Worm (Caenorhabditis elegans) whole organism, L4 larva: Measurements from ENCODE around the gene nhr-212.

ENCODE experiments used
- D1046.2 ChIP-seq: fragments of 200-800 bp; sonication (Bioruptor generic); IDR thresholded peaks from 2 replicates; pipeline ENCODE4 v1.3.6; 2022; ENCODE audit warnings: missing genetic modification characterization, missing compliant biosample characterization
- F37D6.2 ChIP-seq: sonication (generic microtip); optimal IDR thresholded peaks from 2 replicates; lab custom pipeline; 2016; ENCODE audit warnings: mild to moderate bottlenecking, missing genetic modification characterization, missing compliant biosample characterization
- T26A8.4 ChIP-seq: fragments of 200-800 bp; sonication (Bioruptor generic); IDR thresholded peaks from 2 replicates; pipeline ENCODE4 v1.3.6; 2022; ENCODE audit warnings: missing genetic modification characterization, missing compliant biosample characterization
- Y5F2A.4 ChIP-seq: fragments of 200-800 bp; sonication (Bioruptor generic); optimal IDR thresholded peaks from 2 replicates; lab custom pipeline; 2018; ENCODE audit warnings: mild to moderate bottlenecking, missing genetic modification characterization, missing compliant biosample characterization
- ZK337.2 ChIP-seq: fragments of 200-800 bp; sonication (Bioruptor generic); IDR thresholded peaks from 2 replicates; pipeline ENCODE4 v1.3.6; 2022; ENCODE audit warnings: missing genetic modification reagents, missing genetic modification characterization, missing compliant biosample characterization
- aly-2 ChIP-seq: sonication (generic microtip); optimal IDR thresholded peaks from 2 replicates; lab custom pipeline; 2018; ENCODE audit warnings: missing biosample characterization, missing genetic modification characterization
- arid-1 ChIP-seq: fragments of 200-800 bp; sonication (Bioruptor generic); conservative IDR thresholded peaks from 2 replicates; pipeline ENCODE4 v1.3.6; 2022; ENCODE audit warnings: missing genetic modification reagents, missing genetic modification characterization, missing compliant biosample characterization
- ceh-20 ChIP-seq: fragments of 200-800 bp; sonication (Bioruptor generic); IDR thresholded peaks from 2 replicates; pipeline ENCODE4 v1.3.6; 2022; ENCODE audit warnings: missing genetic modification reagents, missing genetic modification characterization, missing compliant biosample characterization
- ceh-82 ChIP-seq: sonication (generic microtip); optimal IDR thresholded peaks from 2 replicates; lab custom pipeline; 2017; ENCODE audit warnings: missing biosample characterization, missing genetic modification characterization
- cey-2 ChIP-seq: sonication (generic microtip); optimal IDR thresholded peaks from 3 replicates; lab custom pipeline; 2017; ENCODE audit warnings: missing genetic modification characterization, mild to moderate bottlenecking, missing compliant biosample characterization, antibody characterized with exemption, borderline replicate concordance; ENCODE audit not compliant: insufficient read depth
- daf-12 ChIP-seq: fragments of 150-350 bp; optimal IDR thresholded peaks from 2 replicates; lab custom pipeline; 2014; ENCODE audit warnings: missing biosample characterization, missing genetic modification reagents, missing genetic modification characterization
- dmd-9 ChIP-seq: fragments of 200-800 bp; sonication (Bioruptor generic); IDR thresholded peaks from 2 replicates; pipeline ENCODE4 v1.3.6; 2022; ENCODE audit warnings: missing genetic modification reagents, missing genetic modification characterization, missing compliant biosample characterization
- dpl-1 ChIP-seq: fragments of 150-350 bp; optimal IDR thresholded peaks from 2 replicates; lab custom pipeline; 2014; ENCODE audit warnings: missing biosample characterization, missing genetic modification reagents, missing genetic modification characterization
- dve-1 ChIP-seq: sonication (generic microtip); optimal IDR thresholded peaks from 2 replicates; lab custom pipeline; 2017; ENCODE audit warnings: antibody characterized with exemption, mild to moderate bottlenecking, missing genetic modification characterization, missing compliant biosample characterization; ENCODE audit not compliant: insufficient read depth
- fkh-10 ChIP-seq: fragments of 150-350 bp; optimal IDR thresholded peaks from 2 replicates; lab custom pipeline; 2014; ENCODE audit warnings: missing biosample characterization, missing genetic modification reagents, missing genetic modification characterization
- fos-1 ChIP-seq: fragments of 150-350 bp; optimal IDR thresholded peaks from 2 replicates; lab custom pipeline; 2014; ENCODE audit warnings: missing biosample characterization, missing genetic modification characterization
- hif-1 ChIP-seq, 2 experiments: sonication (generic microtip); optimal IDR thresholded peaks; 2 replicates each; lab custom pipeline; 2016 to 2017; ENCODE audit warnings: missing compliant biosample characterization in 2 of 2, missing genetic modification characterization in 2 of 2, missing genetic modification reagents in 2 of 2, missing genotype in 2 of 2, mild to moderate bottlenecking in 1 of 2
- hlh-11 ChIP-seq: fragments of 200-800 bp; sonication (Bioruptor generic); optimal IDR thresholded peaks from 2 replicates; lab custom pipeline; 2018; ENCODE audit warnings: mild to moderate bottlenecking, missing genetic modification characterization, missing compliant biosample characterization
- jun-1 ChIP-seq: fragments of 150-350 bp; optimal IDR thresholded peaks from 2 replicates; lab custom pipeline; 2014; ENCODE audit warnings: missing biosample characterization, missing genetic modification reagents, missing genetic modification characterization
- lin-1 ChIP-seq: fragments of 200-800 bp; sonication (Bioruptor generic); IDR thresholded peaks from 2 replicates; pipeline ENCODE4 v1.3.6; 2022; ENCODE audit warnings: missing genetic modification reagents, missing genetic modification characterization, missing compliant biosample characterization
- lin-13 ChIP-seq: fragments of 150-350 bp; optimal IDR thresholded peaks from 2 replicates; lab custom pipeline; 2014; ENCODE audit warnings: missing biosample characterization, missing genetic modification reagents, missing genetic modification characterization
- lin-15B ChIP-seq: fragments of 150-350 bp; sonication (generic microtip); optimal IDR thresholded peaks from 3 replicates; lab custom pipeline; 2014; ENCODE audit warnings: missing biosample characterization, missing genetic modification characterization
- lin-29 ChIP-seq: fragments of 200-800 bp; sonication (Bioruptor generic); IDR thresholded peaks from 2 replicates; pipeline ENCODE4 v1.3.6; 2022; ENCODE audit warnings: missing genetic modification reagents, missing genetic modification characterization, missing compliant biosample characterization
- lsy-2 ChIP-seq, 2 experiments: fragments of 150-350 bp in 1 of 2; sonication (generic microtip) in 1 of 2; optimal IDR thresholded peaks; 2 replicates each; lab custom pipeline; 2014 to 2017; ENCODE audit warnings: missing biosample characterization in 2 of 2, missing genetic modification characterization in 2 of 2
- madf-5 ChIP-seq, 2 experiments: fragments of 200-800 bp; sonication (Bioruptor generic); IDR thresholded peaks; 2 replicates each; pipeline ENCODE4 v1.3.6; 2022; ENCODE audit warnings: missing compliant biosample characterization in 2 of 2, missing genetic modification characterization in 2 of 2
- madf-9 ChIP-seq: fragments of 200-800 bp; sonication (Bioruptor generic); conservative IDR thresholded peaks from 2 replicates; pipeline ENCODE4 v1.3.6; 2022; ENCODE audit warnings: missing genetic modification reagents, missing genetic modification characterization, missing compliant biosample characterization
- mep-1 ChIP-seq: fragments of 150-350 bp; sonication (generic microtip); optimal IDR thresholded peaks from 3 replicates; lab custom pipeline; 2014; ENCODE audit warnings: missing biosample characterization, missing genetic modification characterization
- mxl-2 ChIP-seq: fragments of 200-800 bp; sonication (Bioruptor generic); conservative IDR thresholded peaks from 2 replicates; pipeline ENCODE4 v1.3.6; 2022; ENCODE audit warnings: missing genetic modification reagents, missing genetic modification characterization, missing compliant biosample characterization
- mxl-3 ChIP-seq: fragments of 200-800 bp; sonication (Bioruptor generic); optimal IDR thresholded peaks from 2 replicates; lab custom pipeline; 2018; ENCODE audit warnings: mild to moderate bottlenecking, missing genetic modification characterization, missing compliant biosample characterization
- nhr-102 ChIP-seq: sonication (generic microtip); optimal IDR thresholded peaks from 2 replicates; lab custom pipeline; 2016; ENCODE audit warnings: mild to moderate bottlenecking, missing genetic modification characterization, moderate library complexity, missing compliant biosample characterization
- nhr-25 ChIP-seq: sonication (generic microtip); optimal IDR thresholded peaks from 2 replicates; lab custom pipeline; 2017; ENCODE audit warnings: missing genetic modification characterization, mild to moderate bottlenecking, missing compliant biosample characterization, antibody characterized with exemption, moderate library complexity, borderline replicate concordance; ENCODE audit not compliant: insufficient read depth
- nhr-28 ChIP-seq: fragments of 150-350 bp; optimal IDR thresholded peaks from 2 replicates; lab custom pipeline; 2014; ENCODE audit warnings: missing biosample characterization, missing genetic modification characterization
- nhr-42 ChIP-seq: fragments of 200-800 bp; sonication (Bioruptor generic); IDR thresholded peaks from 2 replicates; pipeline ENCODE4 v1.3.6; 2022; ENCODE audit warnings: missing genetic modification characterization, missing compliant biosample characterization
- nhr-48 ChIP-seq: sonication (generic microtip); optimal IDR thresholded peaks from 2 replicates; lab custom pipeline; 2016; ENCODE audit warnings: mild to moderate bottlenecking, missing genetic modification characterization, missing compliant biosample characterization
- nhr-77 ChIP-seq: fragments of 150-350 bp; optimal IDR thresholded peaks from 2 replicates; lab custom pipeline; 2014; ENCODE audit warnings: missing biosample characterization, missing genetic modification characterization
- php-3 ChIP-seq: fragments of 200-800 bp; sonication (Bioruptor generic); IDR thresholded peaks from 2 replicates; pipeline ENCODE4 v1.3.6; 2022; ENCODE audit warnings: missing genetic modification reagents, missing genetic modification characterization, missing compliant biosample characterization
- skn-1 ChIP-seq: fragments of 150-350 bp; optimal IDR thresholded peaks from 2 replicates; lab custom pipeline; 2014; ENCODE audit warnings: missing biosample characterization, missing genetic modification characterization
- snpc-1.2 ChIP-seq: fragments of 200-800 bp; sonication (Bioruptor generic); IDR thresholded peaks from 2 replicates; pipeline ENCODE4 v1.3.6; 2022; ENCODE audit warnings: missing genetic modification reagents, missing genetic modification characterization, missing compliant biosample characterization
- snpc-4 ChIP-seq: fragments of 150-350 bp; optimal IDR thresholded peaks from 2 replicates; lab custom pipeline; 2014; ENCODE audit warnings: missing biosample characterization, missing genetic modification characterization
- spr-3 ChIP-seq: fragments of 200-800 bp; sonication (Bioruptor generic); optimal IDR thresholded peaks from 2 replicates; lab custom pipeline; 2018; ENCODE audit warnings: mild to moderate bottlenecking, missing genetic modification characterization, missing compliant biosample characterization
- tra-1 ChIP-seq: fragments of 200-800 bp; sonication (Bioruptor generic); IDR thresholded peaks from 2 replicates; pipeline ENCODE4 v1.3.6; 2022; ENCODE audit warnings: missing genetic modification reagents, missing genetic modification characterization, missing compliant biosample characterization
- zag-1 ChIP-seq: fragments of 150-350 bp; optimal IDR thresholded peaks from 2 replicates; lab custom pipeline; 2014; ENCODE audit warnings: missing biosample characterization, missing genetic modification characterization
- zfp-2 ChIP-seq: sonication (generic microtip); optimal IDR thresholded peaks from 2 replicates; lab custom pipeline; 2016; ENCODE audit warnings: mild to moderate bottlenecking, missing genetic modification characterization, missing compliant biosample characterization
- zfp-3 ChIP-seq: fragments of 200-800 bp; sonication (Bioruptor generic); conservative IDR thresholded peaks from 2 replicates; pipeline ENCODE4 v1.3.6; 2022; ENCODE audit warnings: missing genetic modification reagents, missing genetic modification characterization, missing compliant biosample characterization
- zip-2 ChIP-seq: fragments of 150-350 bp; optimal IDR thresholded peaks from 2 replicates; lab custom pipeline; 2014; ENCODE audit warnings: missing biosample characterization, missing genetic modification characterization
- ztf-7 ChIP-seq: fragments of 150-350 bp; optimal IDR thresholded peaks from 2 replicates; lab custom pipeline; 2014; ENCODE audit warnings: missing biosample characterization, missing genetic modification characterization

Gene nhr-212

DNA sequence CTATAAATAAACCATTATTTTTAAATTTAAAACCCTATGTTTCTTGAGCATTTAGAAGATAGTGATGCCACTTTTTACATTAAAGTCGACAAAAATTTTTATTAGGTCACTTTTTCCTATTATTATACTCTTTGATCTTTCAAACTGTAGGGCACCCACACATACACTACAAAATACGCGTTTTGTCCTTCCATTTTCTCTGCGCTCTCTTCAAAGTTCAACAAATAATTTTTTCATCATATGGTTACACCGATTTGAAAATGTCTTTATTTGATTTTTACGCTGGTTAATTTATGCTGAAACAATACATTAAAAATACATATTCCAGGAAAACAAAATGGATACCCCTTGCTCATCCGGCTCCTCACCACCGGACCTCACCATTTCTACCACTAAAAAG lies 22.4 kb upstream of the nhr-212 start, which contains the start of gene nhr-202 (continued):
- TF ChIP-seq lin-15B (tag; lab: Kevin White, UChicago) (no peak), zfp-3 (GFP tag; lab: Robert Waterston, UW) (no peak), T26A8.4 (GFP tag; lab: Robert Waterston, UW) (no peak), lin-13 (GFP tag; lab: Kevin White, UChicago) (no peak), dve-1 (tag; lab: Kevin White, UChicago) (peak; percentile 58), skn-1 (tag; lab: Kevin White, UChicago) (no peak), fos-1 (tag; lab: Kevin White, UChicago) (no peak), lsy-2 (tag; optimal IDR thresholded peaks at IDR 0.05; lab: Kevin White, UChicago) (peak in 1 of 2 experiments; percentile 16), jun-1 (no peak), php-3 (GFP tag; lab: Robert Waterston, UW) (no peak), nhr-102 (tag; lab: Kevin White, UChicago) (peak; percentile 43), tra-1 (GFP tag; lab: Robert Waterston, UW) (no peak), dpl-1 (no peak), D1046.2 (no peak), nhr-28 (tag; lab: Kevin White, UChicago) (peak; percentile 100), spr-3 (GFP tag; lab: Kevin White, UChicago) (no peak), zfp-2 (tag; lab: Kevin White, UChicago) (no peak), nhr-77 (peak; percentile 86), lin-29 (no peak), madf-5 (GFP tag; IDR thresholded peaks at IDR 0.05; lab: Robert Waterston, UW) (no peak), hif-1 (tag; optimal IDR thresholded peaks at IDR 0.05; lab: Kevin White, UChicago) (no peak), snpc-1.2 (GFP tag; lab: Robert Waterston, UW) (no peak), daf-12 (tag; lab: Kevin White, UChicago) (no peak), lin-1 (GFP tag; lab: Robert Waterston, UW) (no peak), ceh-82 (no peak), mep-1 (tag; lab: Kevin White, UChicago) (peak; percentile 32), ceh-20 (GFP tag; lab: Robert Waterston, UW) (no peak), mxl-3 (GFP tag; lab: Kevin White, UChicago) (no peak), nhr-42 (no peak), nhr-25 (tag; lab: Kevin White, UChicago) (no peak), fkh-10 (GFP tag; lab: Kevin White, UChicago) (no peak), F37D6.2 (no peak), nhr-48 (tag; lab: Kevin White, UChicago) (peak; percentile 35), Y5F2A.4 (GFP tag; lab: Kevin White, UChicago) (no peak), mxl-2 (GFP tag; lab: Robert Waterston, UW) (no peak), hlh-11 (peak; percentile 47), cey-2 (tag; lab: Kevin White, UChicago) (no peak), ztf-7 (peak; percentile 76), zip-2 (no peak), dmd-9 (GFP tag; lab: Robert Waterston, UW) (no peak), snpc-4 (tag; lab: Kevin White, UChicago) (no peak), arid-1 (GFP tag; lab: Robert Waterston, UW) (no peak), zag-1 (tag; lab: Kevin White, UChicago) (no peak), madf-9 (GFP tag; lab: Robert Waterston, UW) (no peak), ZK337.2 (GFP tag; lab: Robert Waterston, UW) (no peak), aly-2 (tag; lab: Kevin White, UChicago) (no peak)
